Fruit fly (Drosophila melanogaster) whole organism, prepupa: ENCODE measurements around the gene Tmx3.

Source experiments
- Eip93F ChIP-seq: fragments of 200-800 bp; sonication (Bioruptor generic); optimal IDR thresholded peaks from 2 replicates; lab custom pipeline; 2016; ENCODE audit warnings: missing biosample characterization, mild to moderate bottlenecking, missing genetic modification characterization
- Hr39 ChIP-seq: fragments of 200-800 bp; sonication (Bioruptor generic); optimal IDR thresholded peaks from 2 replicates; lab custom pipeline; 2016; ENCODE audit warnings: missing biosample characterization, missing genetic modification characterization
- Lpt ChIP-seq: fragments of 200-800 bp; sonication (Bioruptor generic); optimal IDR thresholded peaks from 3 replicates; lab custom pipeline; 2016; ENCODE audit warnings: missing biosample characterization, missing genetic modification characterization

DNA sequence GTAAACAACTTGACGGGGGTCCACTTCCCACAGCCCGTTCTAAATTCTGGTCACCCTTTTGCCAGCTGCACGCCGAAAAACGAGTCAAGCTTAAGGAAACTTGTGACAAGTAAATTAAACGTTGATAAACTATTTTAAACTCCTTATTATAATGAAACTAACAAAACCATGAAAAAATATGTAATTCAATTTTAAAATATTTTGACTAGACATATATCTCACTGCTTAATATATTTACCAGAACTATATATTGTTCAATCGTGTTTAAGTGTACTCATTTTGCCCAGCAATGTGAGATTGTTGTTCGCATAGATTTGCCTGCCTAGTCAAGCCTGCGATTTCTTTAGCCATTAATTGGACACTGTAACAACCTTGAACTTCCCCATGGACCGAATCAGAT is 30.7 kb downstream of the Tmx3 start, which contains the start of gene CG13053:
- TF ChIP-seq Lpt (GFP tag; lab: Kevin White, UChicago) (no peak), Eip93F (no peak), Hr39 (GFP tag; lab: Kevin White, UChicago) (no peak)
